Fruit fly (Drosophila melanogaster): Measurements from ENCODE around the gene m.
A peak's percentile ranks its signal among the peaks of the same experiment; 100 is the strongest.

m gene

dm6 chrX:11792415-11793328 lies 38.6 kb downstream of the m start, which contains the start of gene CkIIbeta (continued):
- TF ChIP-seq Doc2 (GFP tag; IDR thresholded peaks at IDR 0.05) (no peak), schlank (tag; optimal IDR thresholded peaks at IDR 0.05) (no peak), Hr39 (optimal IDR thresholded peaks at IDR 0.05) (no peak), Ets65A (GFP tag) (peak; percentile 93), Fer3 (tag; optimal IDR thresholded peaks at IDR 0.05) (peak; percentile 7), gcm (GFP tag; optimal IDR thresholded peaks at IDR 0.05) (no peak), Fer2 (tag; optimal IDR thresholded peaks at IDR 0.05) (no peak), mirr (GFP tag; optimal IDR thresholded peaks at IDR 0.05) (no peak), Gsc (GFP tag; IDR thresholded peaks at IDR 0.05) (no peak), CG8924 (tag; optimal IDR thresholded peaks at IDR 0.05) (peak; percentile 56), CG8290 (GFP tag; optimal IDR thresholded peaks at IDR 0.05) (peak; percentile 84), CG8290 (tag; optimal IDR thresholded peaks at IDR 0.05) (peak in 1 of 2 experiments; percentile 83), Atf-2 (GFP tag; optimal IDR thresholded peaks at IDR 0.05) (no peak), CG3726 (GFP tag; IDR thresholded peaks at IDR 0.05) (no peak), CG10979 (tag; optimal IDR thresholded peaks at IDR 0.05) (no peak), CG16779 (GFP tag; IDR thresholded peaks at IDR 0.05) (no peak), CG13287 (GFP tag; IDR thresholded peaks at IDR 0.05; ENCODE audit: partially characterized antibody) (peak; percentile 92), cad (GFP tag; optimal IDR thresholded peaks at IDR 0.05) (no peak), CG10209 (GFP tag; optimal IDR thresholded peaks at IDR 0.05) (no peak), CG14050 (GFP tag; IDR thresholded peaks at IDR 0.05) (no peak), pzg (GFP tag; optimal IDR thresholded peaks at IDR 0.05) (peak; percentile 92), Lhr (GFP tag; optimal IDR thresholded peaks at IDR 0.05) (peak; percentile 74), CG2875 (GFP tag; optimal IDR thresholded peaks at IDR 0.05) (no peak), chinmo (GFP tag; IDR thresholded peaks at IDR 0.05; ENCODE audit: partially characterized antibody) (peak; percentile 85; the same call in 2 of the 4 replicates), exex (tag; optimal IDR thresholded peaks at IDR 0.05) (peak; percentile 61), pita (GFP tag; optimal IDR thresholded peaks at IDR 0.05) (no peak), Sry-β (GFP tag; optimal IDR thresholded peaks at IDR 0.05) (no peak), Drgx (GFP tag; IDR thresholded peaks at IDR 0.05) (no peak), CG10654 (GFP tag; optimal IDR thresholded peaks at IDR 0.05) (no peak), CG30431 (GFP tag; optimal IDR thresholded peaks at IDR 0.05) (no peak), ci (GFP tag; IDR thresholded peaks at IDR 0.05) (peak; percentile 61; the same call in 2 of the 3 replicates), tll (GFP tag; optimal IDR thresholded peaks at IDR 0.05) (peak in 1 of 2 experiments; percentile 61), zen2 (GFP tag; IDR thresholded peaks at IDR 0.05; ENCODE audit: partially characterized antibody) (peak; percentile 90; the same call in 2 of the 3 replicates), ken (GFP tag; IDR thresholded peaks at IDR 0.05) (peak; percentile 62; the same call in 1 of the 3 replicates), CG2199 (GFP tag; IDR thresholded peaks at IDR 0.05) (no peak), CG30403 (GFP tag; optimal IDR thresholded peaks at IDR 0.05) (peak; percentile 54), CG18262 (tag; optimal IDR thresholded peaks at IDR 0.05) (peak; percentile 4), lbe (GFP tag; optimal IDR thresholded peaks at IDR 0.05) (no peak), Dip3 (GFP tag; optimal IDR thresholded peaks at IDR 0.05) (peak; percentile 57), CG10267 (tag; optimal IDR thresholded peaks at IDR 0.05) (peak; percentile 96), dm (GFP tag; optimal IDR thresholded peaks at IDR 0.05) (peak; percentile 42), Sin3A (optimal IDR thresholded peaks at IDR 0.05) (peak; percentile 92), CG8089 (GFP tag; optimal IDR thresholded peaks at IDR 0.05) (peak; percentile 14), otp (GFP tag; IDR thresholded peaks at IDR 0.05) (no peak), Opbp (GFP tag; IDR thresholded peaks at IDR 0.05; ENCODE audit: partially characterized antibody) (peak; percentile 96), CG13894 (tag; optimal IDR thresholded peaks at IDR 0.05) (no peak), CG11696 (GFP tag; IDR thresholded peaks at IDR 0.05) (no peak), bcd (GFP tag; optimal IDR thresholded peaks at IDR 0.05) (peak; percentile 41), kni (GFP tag; optimal IDR thresholded peaks at IDR 0.05) (no peak)
